Worm (Caenorhabditis elegans) whole organism, L3 larva: Measurements from ENCODE around the gene F18A12.2.

Source experiments
- ZK546.5 ChIP-seq: sonication (generic microtip); optimal IDR thresholded peaks from 2 replicates; lab custom pipeline; 2017; ENCODE audit warnings: missing biosample characterization, missing genetic modification characterization
- aly-2 ChIP-seq: fragments of 150-350 bp; optimal IDR thresholded peaks from 2 replicates; lab custom pipeline; 2014; ENCODE audit warnings: missing biosample characterization, missing genetic modification characterization
- ama-1 ChIP-seq: fragments of 150-350 bp; optimal IDR thresholded peaks from 2 replicates; lab custom pipeline; 2018
- ceh-9 ChIP-seq: sonication (generic microtip); optimal IDR thresholded peaks from 2 replicates; lab custom pipeline; 2018; ENCODE audit warnings: missing biosample characterization, missing genetic modification characterization
- elt-2 ChIP-seq: sonication (generic microtip); optimal IDR thresholded peaks from 2 replicates; lab custom pipeline; 2016; ENCODE audit warnings: missing genetic modification reagents, mild to moderate bottlenecking, missing genetic modification characterization, missing compliant biosample characterization
- eor-1 ChIP-seq, 2 experiments: fragments of 150-350 bp; optimal IDR thresholded peaks; 2 replicates each; lab custom pipeline; 2014 to 2018; ENCODE audit warnings: missing biosample characterization in 2 of 2, missing genetic modification characterization in 2 of 2
- mdl-1 ChIP-seq: fragments of 150-350 bp; optimal IDR thresholded peaks from 2 replicates; lab custom pipeline; 2014; ENCODE audit warnings: missing biosample characterization, missing genetic modification characterization
- nhr-11 ChIP-seq: fragments of 150-350 bp; optimal IDR thresholded peaks from 2 replicates; lab custom pipeline; 2014; ENCODE audit warnings: missing biosample characterization, missing genetic modification characterization
- nhr-28 ChIP-seq: fragments of 150-350 bp; optimal IDR thresholded peaks from 2 replicates; lab custom pipeline; 2014; ENCODE audit warnings: missing biosample characterization, missing genetic modification characterization
- pha-4 ChIP-seq: fragments of 150-350 bp; optimal IDR thresholded peaks from 2 replicates; lab custom pipeline; 2014; ENCODE audit warnings: missing biosample characterization, missing genetic modification reagents, missing genetic modification characterization
- skn-1 ChIP-seq: fragments of 150-350 bp; optimal IDR thresholded peaks from 2 replicates; lab custom pipeline; 2014; ENCODE audit warnings: missing biosample characterization, missing genetic modification characterization
- unc-62 ChIP-seq: fragments of 150-350 bp; sonication (generic microtip); optimal IDR thresholded peaks from 4 replicates; lab custom pipeline; 2014; ENCODE audit warnings: missing biosample characterization, missing genetic modification reagents, missing genetic modification characterization
- zag-1 ChIP-seq: fragments of 150-350 bp; optimal IDR thresholded peaks from 2 replicates; lab custom pipeline; 2014; ENCODE audit warnings: missing biosample characterization, missing genetic modification characterization

- TF ChIP-seq unc-62 (GFP tag; lab: Kevin White, UChicago) = no peak
- TF ChIP-seq zag-1 (tag; lab: Kevin White, UChicago) = no peak
- TF ChIP-seq pha-4 (tag; lab: Kevin White, UChicago) = no peak
- TF ChIP-seq nhr-11 = no peak
- peak; percentile 96 for TF ChIP-seq elt-2 (tag; lab: Kevin White, UChicago)
- no peak for TF ChIP-seq ceh-9 (tag; lab: Kevin White, UChicago)
- TF ChIP-seq nhr-28 (tag; lab: Kevin White, UChicago) = no peak
- TF ChIP-seq aly-2 = no peak
- TF ChIP-seq eor-1 (tag; optimal IDR thresholded peaks at IDR 0.05; lab: Kevin White, UChicago) = no peak
- TF ChIP-seq mdl-1 (tag; lab: Kevin White, UChicago) = no peak
- TF ChIP-seq skn-1 (tag; lab: Kevin White, UChicago) = no peak
- TF ChIP-seq ZK546.5 = no peak
- no peak for TF ChIP-seq ama-1
These were observed 24.6 kb downstream of the F18A12.2 start for ce11 chrII:3439244-3439698.
